Worm (Caenorhabditis elegans) whole organism, L2 larva: ENCODE measurements around the gene F40F8.12.

ENCODE experiments used
- C34F6.9 ChIP-seq: fragments of 150-350 bp; optimal IDR thresholded peaks from 2 replicates; lab custom pipeline; 2014; ENCODE audit warnings: missing biosample characterization, missing genetic modification characterization
- F13H6.1 ChIP-seq: sonication (generic microtip); optimal IDR thresholded peaks from 2 replicates; lab custom pipeline; 2016; ENCODE audit warnings: missing genetic modification characterization, missing compliant biosample characterization
- R02D3.7 ChIP-seq: fragments of 150-350 bp; optimal IDR thresholded peaks from 2 replicates; lab custom pipeline; 2014; ENCODE audit warnings: missing biosample characterization, missing genetic modification characterization
- ZK546.5 ChIP-seq: sonication (generic microtip); optimal IDR thresholded peaks from 2 replicates; lab custom pipeline; 2017; ENCODE audit warnings: missing biosample characterization, missing genetic modification characterization
- ama-1 ChIP-seq: fragments of 150-350 bp; optimal IDR thresholded peaks from 2 replicates; lab custom pipeline; 2018; ENCODE audit warnings: inconsistent platforms
- blmp-1 ChIP-seq: sonication (generic microtip); optimal IDR thresholded peaks from 2 replicates; lab custom pipeline; 2017; ENCODE audit warnings: missing genetic modification characterization, mild to moderate bottlenecking, missing compliant biosample characterization, antibody characterized with exemption, moderate library complexity; ENCODE audit not compliant: insufficient read depth
- ceh-16 ChIP-seq: fragments of 150-350 bp; optimal IDR thresholded peaks from 2 replicates; lab custom pipeline; 2014; ENCODE audit warnings: missing biosample characterization, missing genetic modification characterization
- ceh-82 ChIP-seq: fragments of 150-350 bp; optimal IDR thresholded peaks from 2 replicates; lab custom pipeline; 2014; ENCODE audit warnings: missing biosample characterization, missing genetic modification characterization
- crh-2 ChIP-seq: sonication (generic microtip); optimal IDR thresholded peaks from 2 replicates; lab custom pipeline; 2017; ENCODE audit warnings: missing biosample characterization, missing genetic modification characterization
- dmd-4 ChIP-seq: sonication (generic microtip); optimal IDR thresholded peaks from 2 replicates; lab custom pipeline; 2017; ENCODE audit warnings: missing biosample characterization, missing genetic modification characterization
- egl-27 ChIP-seq: sonication (generic microtip); optimal IDR thresholded peaks from 3 replicates; lab custom pipeline; 2017; ENCODE audit warnings: missing biosample characterization, missing genetic modification reagents, missing genetic modification characterization
- elt-1 ChIP-seq: fragments of 150-350 bp; optimal IDR thresholded peaks from 2 replicates; lab custom pipeline; 2014; ENCODE audit warnings: missing biosample characterization, missing genetic modification characterization
- elt-3 ChIP-seq: sonication (generic microtip); optimal IDR thresholded peaks from 2 replicates; lab custom pipeline; 2017; ENCODE audit warnings: missing biosample characterization, missing genetic modification characterization
- fos-1 ChIP-seq: fragments of 150-350 bp; optimal IDR thresholded peaks from 2 replicates; lab custom pipeline; 2014; ENCODE audit warnings: missing biosample characterization, missing genetic modification characterization
- gmeb-1 ChIP-seq: fragments of 150-350 bp; optimal IDR thresholded peaks from 2 replicates; lab custom pipeline; 2014; ENCODE audit warnings: missing biosample characterization, missing genetic modification characterization
- lin-11 ChIP-seq: fragments of 150-350 bp; sonication (generic microtip); optimal IDR thresholded peaks from 2 replicates; lab custom pipeline; 2014; ENCODE audit warnings: missing biosample characterization, missing genetic modification characterization, inconsistent platforms, mixed read lengths
- lin-13 ChIP-seq: fragments of 150-350 bp; optimal IDR thresholded peaks from 2 replicates; lab custom pipeline; 2014; ENCODE audit warnings: missing biosample characterization, missing genetic modification reagents, missing genetic modification characterization
- lin-39 ChIP-seq: fragments of 150-350 bp; optimal IDR thresholded peaks from 2 replicates; lab custom pipeline; 2014; ENCODE audit warnings: missing biosample characterization, missing genetic modification reagents, missing genetic modification characterization
- lsy-2 ChIP-seq, 2 experiments: fragments of 150-350 bp in 1 of 2; sonication (generic microtip) in 1 of 2; optimal IDR thresholded peaks; 2 replicates each; lab custom pipeline; 2014 to 2017; ENCODE audit warnings: missing biosample characterization in 2 of 2, missing genetic modification characterization in 2 of 2
- mdl-1 ChIP-seq, 2 experiments: fragments of 150-350 bp in 1 of 2; sonication (generic microtip) in 1 of 2; optimal IDR thresholded peaks; 2 replicates each; lab custom pipeline; 2017; ENCODE audit warnings: missing biosample characterization in 2 of 2, missing genetic modification characterization in 2 of 2
- nhr-10 ChIP-seq: sonication (generic microtip); optimal IDR thresholded peaks from 2 replicates; lab custom pipeline; 2017; ENCODE audit warnings: missing biosample characterization, missing genetic modification characterization
- nhr-11 ChIP-seq: fragments of 150-350 bp; optimal IDR thresholded peaks from 2 replicates; lab custom pipeline; 2014; ENCODE audit warnings: missing biosample characterization, missing genetic modification characterization
- nhr-12 ChIP-seq: fragments of 150-350 bp; optimal IDR thresholded peaks from 2 replicates; lab custom pipeline; 2014; ENCODE audit warnings: missing biosample characterization, missing genetic modification characterization
- nhr-129 ChIP-seq: fragments of 150-350 bp; optimal IDR thresholded peaks from 2 replicates; lab custom pipeline; 2014; ENCODE audit warnings: missing biosample characterization, missing genetic modification characterization
- nhr-21 ChIP-seq: fragments of 150-350 bp; optimal IDR thresholded peaks from 2 replicates; lab custom pipeline; 2014; ENCODE audit warnings: missing biosample characterization, missing genetic modification characterization
- nhr-23 ChIP-seq: fragments of 150-350 bp; optimal IDR thresholded peaks from 2 replicates; lab custom pipeline; 2014; ENCODE audit warnings: missing biosample characterization, missing genetic modification reagents, missing genetic modification characterization
- nhr-237 ChIP-seq: fragments of 150-350 bp; optimal IDR thresholded peaks from 2 replicates; lab custom pipeline; 2014; ENCODE audit warnings: missing biosample characterization, missing genetic modification characterization
- nhr-25 ChIP-seq: fragments of 150-350 bp; sonication (generic microtip); optimal IDR thresholded peaks from 3 replicates; lab custom pipeline; 2014; ENCODE audit warnings: missing biosample characterization, missing genetic modification characterization
- nhr-6 ChIP-seq: fragments of 150-350 bp; optimal IDR thresholded peaks from 2 replicates; lab custom pipeline; 2014; ENCODE audit warnings: missing biosample characterization, missing genetic modification characterization
- nhr-77 ChIP-seq: fragments of 150-350 bp; optimal IDR thresholded peaks from 2 replicates; lab custom pipeline; 2014; ENCODE audit warnings: missing biosample characterization, missing genetic modification characterization
- peb-1 ChIP-seq: fragments of 150-350 bp; optimal IDR thresholded peaks from 2 replicates; lab custom pipeline; 2014; ENCODE audit warnings: missing biosample characterization, missing genetic modification characterization
- sem-4 ChIP-seq: fragments of 150-350 bp; optimal IDR thresholded peaks from 2 replicates; lab custom pipeline; 2014; ENCODE audit warnings: missing biosample characterization, missing genetic modification reagents, missing genetic modification characterization
- skn-1 ChIP-seq: sonication (generic microtip); optimal IDR thresholded peaks from 2 replicates; lab custom pipeline; 2017; ENCODE audit warnings: missing biosample characterization, missing genetic modification characterization
- sma-3 ChIP-seq: sonication (generic microtip); optimal IDR thresholded peaks from 2 replicates; lab custom pipeline; 2016; ENCODE audit warnings: missing genetic modification reagents, missing genetic modification characterization, missing compliant biosample characterization
- sma-9 ChIP-seq, 2 experiments: fragments of 150-350 bp in 1 of 2; sonication (generic microtip) in 1 of 2; optimal IDR thresholded peaks; 2 replicates each; lab custom pipeline; 2014 to 2016; ENCODE audit warnings: missing genetic modification characterization in 2 of 2, mild to moderate bottlenecking in 1 of 2, missing biosample characterization in 1 of 2, missing compliant biosample characterization in 1 of 2, missing genetic modification reagents in 1 of 2, moderate library complexity in 1 of 2
- snpc-4 ChIP-seq: fragments of 150-350 bp; optimal IDR thresholded peaks from 2 replicates; lab custom pipeline; 2014; ENCODE audit warnings: missing biosample characterization, missing genetic modification characterization
- unc-39 ChIP-seq: fragments of 150-350 bp; optimal IDR thresholded peaks from 2 replicates; lab custom pipeline; 2014; ENCODE audit warnings: missing biosample characterization, missing genetic modification characterization
- unc-55 ChIP-seq: fragments of 150-350 bp; sonication (generic microtip); optimal IDR thresholded peaks from 3 replicates; lab custom pipeline; 2014; ENCODE audit warnings: missing biosample characterization, missing genetic modification reagents, missing genetic modification characterization
- zag-1 ChIP-seq: fragments of 150-350 bp; optimal IDR thresholded peaks from 2 replicates; lab custom pipeline; 2014; ENCODE audit warnings: missing biosample characterization, missing genetic modification characterization
- ztf-1 ChIP-seq: fragments of 200-800 bp; sonication (Bioruptor generic); conservative IDR thresholded peaks from 2 replicates; pipeline ENCODE4 v1.3.6; 2022; ENCODE audit warnings: missing genetic modification characterization, missing compliant biosample characterization
- ztf-4 ChIP-seq: fragments of 150-350 bp; optimal IDR thresholded peaks from 2 replicates; lab custom pipeline; 2014; ENCODE audit warnings: missing biosample characterization, missing genetic modification characterization

The F40F8.12 gene

ce11 chrII:11157660-11158059 is 28.0 kb downstream of the F40F8.12 start (continued):
- TF ChIP-seq crh-2 (tag; lab: Kevin White, UChicago) (peak; percentile 31), gmeb-1 (peak; percentile 57), ZK546.5 (no peak), ceh-16 (tag; lab: Kevin White, UChicago) (no peak), snpc-4 (tag; lab: Kevin White, UChicago) (peak; percentile 58), dmd-4 (tag; lab: Kevin White, UChicago) (no peak), unc-55 (GFP tag; lab: Kevin White, UChicago) (peak; percentile 27), lin-39 (tag; lab: Kevin White, UChicago) (no peak)

DNA sequence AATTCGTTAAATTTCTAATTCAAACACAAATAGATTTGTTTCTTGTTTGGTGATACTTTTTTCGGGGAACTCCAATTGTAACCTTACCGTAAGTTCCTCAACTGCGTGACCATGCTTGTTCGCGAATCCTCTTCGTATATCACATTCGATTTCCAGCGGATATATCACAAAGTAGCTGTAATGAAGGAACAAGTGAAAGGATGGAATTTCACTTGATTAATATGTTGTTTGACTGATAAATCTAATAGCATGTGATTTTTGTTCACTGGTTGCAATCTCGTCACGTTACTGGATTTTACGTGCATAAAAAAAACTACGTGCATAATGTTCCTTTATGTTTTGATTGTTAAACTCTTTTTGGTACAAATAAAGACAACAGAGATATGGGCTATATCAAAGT is 32.1 kb downstream of the F40F8.12 start:
- peak; percentile 68 for TF ChIP-seq blmp-1 (tag; lab: Kevin White, UChicago)
- no peak for TF ChIP-seq elt-1
- no peak for TF ChIP-seq nhr-10 (tag; lab: Kevin White, UChicago)

DNA sequence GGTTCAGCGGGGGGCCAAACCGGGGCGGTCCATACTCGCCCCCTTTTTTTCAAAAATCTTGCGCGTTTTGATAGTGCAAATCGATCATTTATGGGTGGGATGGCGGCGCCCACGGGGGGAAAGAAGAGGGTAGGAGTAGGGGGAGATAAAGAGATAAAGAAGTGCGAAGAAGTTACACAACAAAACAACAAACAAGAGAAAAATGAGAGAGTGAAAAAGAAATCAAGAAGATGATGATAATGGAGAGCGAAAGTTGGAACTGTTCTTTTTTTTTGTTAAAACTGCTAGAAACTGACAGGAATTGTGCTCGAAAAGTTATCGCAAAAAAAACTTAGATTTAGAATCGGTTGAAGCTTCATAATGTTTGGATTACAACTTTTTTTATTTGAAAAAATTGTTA is 32.8 kb downstream of the F40F8.12 start, which contains the start of gene ptr-13:
Gene ptr-13 (minus strand): TSS at position 92 of the 400 bp plus-strand sequence.
- TF ChIP-seq blmp-1 (tag; lab: Kevin White, UChicago) (peak; percentile 69), snpc-4 (tag; lab: Kevin White, UChicago) (no peak)

- peak; percentile 55 for TF ChIP-seq sma-3
- peak; percentile 20 for TF ChIP-seq sma-9 (GFP tag; optimal IDR thresholded peaks at IDR 0.05; lab: Kevin White, UChicago)
- no peak for TF ChIP-seq sma-9 (tag; optimal IDR thresholded peaks at IDR 0.05; lab: Kevin White, UChicago)
- TF ChIP-seq gmeb-1 = no peak
Measured at ce11 chrII:11163291-11163690, 33.7 kb downstream of the F40F8.12 start.

DNA sequence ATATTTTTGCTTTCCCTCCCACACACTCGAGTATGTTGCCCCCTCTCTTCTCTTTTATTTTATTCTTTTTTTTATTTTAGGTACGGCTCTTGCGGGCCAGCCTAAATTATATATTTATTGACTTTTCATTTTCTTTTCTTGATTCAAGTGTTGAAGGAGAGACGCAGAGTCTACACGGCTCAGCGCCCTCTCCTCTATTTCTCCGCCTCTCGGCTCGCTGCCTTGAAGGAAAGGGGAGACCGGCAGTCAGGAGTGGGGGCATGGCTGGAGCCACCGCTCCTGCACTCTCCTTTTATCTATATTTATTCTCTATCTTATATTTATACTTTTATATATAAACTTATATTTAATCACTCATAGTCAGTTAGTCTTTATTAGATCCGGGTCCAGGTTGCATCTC is 36.8 kb downstream of the F40F8.12 start:
- TF ChIP-seq crh-2 (tag; lab: Kevin White, UChicago) (no peak), nhr-23 (tag; lab: Kevin White, UChicago) (no peak), unc-55 (GFP tag; lab: Kevin White, UChicago) (peak; percentile 22), nhr-10 (tag; lab: Kevin White, UChicago) (no peak), zag-1 (no peak), ceh-82 (tag; lab: Kevin White, UChicago) (no peak)
- TF ChIP-seq, all 48 proteins: peak for 1

- peak; percentile 41 for TF ChIP-seq fos-1 (tag; lab: Kevin White, UChicago)
- peak; percentile 44 for TF ChIP-seq nhr-25 (tag; lab: Kevin White, UChicago)
- TF ChIP-seq nhr-237 (tag; lab: Kevin White, UChicago) = peak; percentile 26
- TF ChIP-seq elt-3 = no peak
- TF ChIP-seq ztf-4 (tag; lab: Kevin White, UChicago) = peak; percentile 25
- no peak for TF ChIP-seq nhr-77
- peak; percentile 96 for TF ChIP-seq ama-1 (lab: Kevin White, UChicago)
- peak; percentile 37 to 86 for TF ChIP-seq mdl-1 (tag; optimal IDR thresholded peaks at IDR 0.05; lab: Kevin White, UChicago)
- peak; percentile 85 for TF ChIP-seq sma-9 (GFP tag; optimal IDR thresholded peaks at IDR 0.05; lab: Kevin White, UChicago)
- no peak for TF ChIP-seq sma-9 (tag; optimal IDR thresholded peaks at IDR 0.05; lab: Kevin White, UChicago)
- TF ChIP-seq R02D3.7 = peak; percentile 22
- peak; percentile 49 for TF ChIP-seq ceh-16 (tag; lab: Kevin White, UChicago)
- TF ChIP-seq peb-1 (tag; lab: Kevin White, UChicago) = no peak
- TF ChIP-seq gmeb-1 = peak; percentile 76
- no peak for TF ChIP-seq nhr-6 (tag; lab: Kevin White, UChicago)
- TF ChIP-seq elt-1 = no peak
- no peak for TF ChIP-seq ztf-1 (GFP tag; lab: Robert Waterston, UW)
- peak; percentile 89 for TF ChIP-seq sma-3
- peak; percentile 75 for TF ChIP-seq F13H6.1 (tag; lab: Kevin White, UChicago)
- TF ChIP-seq egl-27 (tag; lab: Kevin White, UChicago) = peak; percentile 20
- peak; percentile 29 for TF ChIP-seq unc-55 (GFP tag; lab: Kevin White, UChicago)
- TF ChIP-seq zag-1 = no peak
- peak; percentile 84 for TF ChIP-seq nhr-21
- peak; percentile 18 for TF ChIP-seq lin-11 (tag; lab: Kevin White, UChicago)
- peak; percentile 31 for TF ChIP-seq sem-4 (tag; lab: Kevin White, UChicago)
- TF ChIP-seq nhr-11 (tag; lab: Kevin White, UChicago) = no peak
- TF ChIP-seq crh-2 (tag; lab: Kevin White, UChicago) = peak; percentile 12
- peak; percentile 43 to 56 for TF ChIP-seq lsy-2 (tag; optimal IDR thresholded peaks at IDR 0.05; lab: Kevin White, UChicago)
- no peak for TF ChIP-seq skn-1 (tag; lab: Kevin White, UChicago)
- TF ChIP-seq unc-39 (tag; lab: Kevin White, UChicago) = no peak
- peak; percentile 98 for TF ChIP-seq snpc-4 (tag; lab: Kevin White, UChicago)
- TF ChIP-seq nhr-12 (tag; lab: Kevin White, UChicago) = no peak
- no peak for TF ChIP-seq ZK546.5
- TF ChIP-seq lin-13 (GFP tag; lab: Kevin White, UChicago) = peak; percentile 56
- peak; percentile 63 for TF ChIP-seq nhr-129 (tag; lab: Kevin White, UChicago)
- peak; percentile 6 for TF ChIP-seq C34F6.9 (tag; lab: Kevin White, UChicago)
Measured at ce11 chrII:11167039-11167438, 37.4 kb downstream of the F40F8.12 start.
